Worm (Caenorhabditis elegans) whole organism, young adult: ENCODE results near the gene Y60C6A.3.
"Not testable (repeated sequence)": the region's sequence is repeated elsewhere in the genome, so short reads cannot be mapped to it uniquely, and the experiment has no call there.

Experiments used
- B0336.3 ChIP-seq: fragments of 200-800 bp; sonication (Bioruptor generic); IDR thresholded peaks from 2 replicates; pipeline ENCODE4 v1.3.6; 2022; ENCODE audit warnings: missing genetic modification characterization, missing compliant biosample characterization
- C06A6.2 ChIP-seq: fragments of 200-800 bp; sonication (Bioruptor generic); conservative IDR thresholded peaks from 2 replicates; pipeline ENCODE4 v1.3.6; 2022; ENCODE audit warnings: missing genetic modification characterization, missing compliant biosample characterization
- C17E4.6 ChIP-seq: fragments of 200-800 bp; sonication (Bioruptor generic); IDR thresholded peaks from 2 replicates; pipeline ENCODE4 v1.3.6; 2022; ENCODE audit warnings: missing genetic modification reagents, missing genetic modification characterization, missing compliant biosample characterization
- K11D2.4 ChIP-seq: fragments of 200-800 bp; sonication (Bioruptor generic); IDR thresholded peaks from 2 replicates; pipeline ENCODE4 v1.3.6; 2022; ENCODE audit warnings: missing genetic modification reagents, missing genetic modification characterization, missing compliant biosample characterization
- T26A5.8 ChIP-seq: sonication (generic microtip); optimal IDR thresholded peaks from 2 replicates; lab custom pipeline; 2016; ENCODE audit warnings: missing genetic modification characterization, missing compliant biosample characterization
- Y53G8AR.9 ChIP-seq: fragments of 200-800 bp; sonication (Bioruptor generic); conservative IDR thresholded peaks from 2 replicates; pipeline ENCODE4 v1.3.6; 2022; ENCODE audit warnings: missing genetic modification reagents, missing genetic modification characterization, missing compliant biosample characterization
- Y79H2A.3 ChIP-seq: fragments of 200-800 bp; sonication (Bioruptor generic); conservative IDR thresholded peaks from 2 replicates; pipeline ENCODE4 v1.3.6; 2022; ENCODE audit warnings: missing genetic modification reagents, missing genetic modification characterization, missing compliant biosample characterization
- Y95B8A.8 ChIP-seq: fragments of 200-800 bp; sonication (Bioruptor generic); IDR thresholded peaks from 2 replicates; pipeline ENCODE4 v1.3.6; 2022; ENCODE audit warnings: missing genetic modification reagents, missing genetic modification characterization, missing compliant biosample characterization
- ama-1 ChIP-seq, 3 experiments: fragments of 150-350 bp in 1 of 3; sonication (generic microtip) in 2 of 3; optimal IDR thresholded peaks; 2 replicates each; lab custom pipeline; 2014 to 2018; ENCODE audit warnings: missing biosample characterization in 2 of 3, missing genetic modification characterization in 2 of 3, missing genetic modification reagents in 2 of 3
- athp-1 ChIP-seq: sonication (generic microtip); optimal IDR thresholded peaks from 2 replicates; lab custom pipeline; 2017; ENCODE audit warnings: mild to moderate bottlenecking, missing genetic modification characterization, missing compliant biosample characterization
- attf-5 ChIP-seq: fragments of 200-800 bp; sonication (Bioruptor generic); optimal IDR thresholded peaks from 2 replicates; lab custom pipeline; 2018; ENCODE audit warnings: mild to moderate bottlenecking, missing genetic modification characterization, missing compliant biosample characterization
- ccch-3 ChIP-seq: fragments of 200-800 bp; sonication (Bioruptor generic); optimal IDR thresholded peaks from 2 replicates; lab custom pipeline; 2018; ENCODE audit warnings: mild to moderate bottlenecking, missing genetic modification characterization, missing compliant biosample characterization
- dpff-1 ChIP-seq: sonication (generic microtip); optimal IDR thresholded peaks from 2 replicates; lab custom pipeline; 2017; ENCODE audit warnings: mild to moderate bottlenecking, missing genetic modification characterization, missing compliant biosample characterization
- efl-1 ChIP-seq: fragments of 150-350 bp; optimal IDR thresholded peaks from 2 replicates; lab custom pipeline; 2014; ENCODE audit warnings: missing biosample characterization, missing genetic modification reagents, missing genetic modification characterization
- egl-18 ChIP-seq: fragments of 200-800 bp; sonication (Bioruptor generic); IDR thresholded peaks from 2 replicates; pipeline ENCODE4 v1.3.6; 2022; ENCODE audit warnings: missing genetic modification reagents, missing genetic modification characterization, missing compliant biosample characterization
- ets-4 ChIP-seq: fragments of 200-800 bp; sonication (Bioruptor generic); optimal IDR thresholded peaks from 2 replicates; lab custom pipeline; 2018; ENCODE audit warnings: mild to moderate bottlenecking, missing genetic modification characterization, missing compliant biosample characterization
- fkh-3 ChIP-seq: sonication (generic microtip); optimal IDR thresholded peaks from 2 replicates; lab custom pipeline; 2016; ENCODE audit warnings: mild to moderate bottlenecking, missing genetic modification characterization, missing compliant biosample characterization
- hlh-12 ChIP-seq: sonication (generic microtip); optimal IDR thresholded peaks from 2 replicates; lab custom pipeline; 2016; ENCODE audit warnings: missing genetic modification characterization, missing compliant biosample characterization
- hlh-26 ChIP-seq: fragments of 200-800 bp; sonication (Bioruptor generic); conservative IDR thresholded peaks from 2 replicates; pipeline ENCODE4 v1.3.6; 2022; ENCODE audit warnings: missing genetic modification reagents, missing genetic modification characterization, missing compliant biosample characterization
- hrde-1 ChIP-seq: sonication (generic microtip); optimal IDR thresholded peaks from 2 replicates; lab custom pipeline; 2016; ENCODE audit warnings: missing genetic modification characterization, mild to moderate bottlenecking, missing compliant biosample characterization, moderate library complexity, missing genotype, missing genetic modification reagents, borderline replicate concordance
- hsf-1 ChIP-seq: fragments of 200-800 bp; sonication (Bioruptor generic); IDR thresholded peaks from 2 replicates; pipeline ENCODE4 v1.3.6; 2022; ENCODE audit warnings: missing genetic modification reagents, missing genetic modification characterization, missing compliant biosample characterization
- let-607 ChIP-seq, 2 experiments: fragments of 200-800 bp in 1 of 2; sonication (Bioruptor generic) in 1 of 2; sonication (generic microtip) in 1 of 2; optimal IDR thresholded peaks; 2 replicates each; lab custom pipeline; 2016 to 2018; ENCODE audit warnings: mild to moderate bottlenecking in 2 of 2, missing compliant biosample characterization in 2 of 2, missing genetic modification characterization in 2 of 2, moderate library complexity in 2 of 2, missing genotype in 1 of 2
- lin-26 ChIP-seq: fragments of 200-800 bp; sonication (Bioruptor generic); IDR thresholded peaks from 2 replicates; pipeline ENCODE4 v1.3.6; 2022; ENCODE audit warnings: missing genetic modification reagents, missing genetic modification characterization, missing compliant biosample characterization
- lir-1 ChIP-seq: fragments of 200-800 bp; sonication (Bioruptor generic); conservative IDR thresholded peaks from 2 replicates; pipeline ENCODE4 v1.3.6; 2022; ENCODE audit warnings: missing genetic modification reagents, missing genetic modification characterization, missing compliant biosample characterization
- mcd-1 ChIP-seq: fragments of 200-800 bp; sonication (Bioruptor generic); IDR thresholded peaks from 2 replicates; pipeline ENCODE4 v1.3.6; 2022; ENCODE audit warnings: missing genetic modification reagents, missing genetic modification characterization, missing compliant biosample characterization
- mxl-1 ChIP-seq: sonication (generic microtip); optimal IDR thresholded peaks from 2 replicates; lab custom pipeline; 2016; ENCODE audit warnings: missing genetic modification characterization, missing compliant biosample characterization
- nfyb-1 ChIP-seq: fragments of 200-800 bp; sonication (Bioruptor generic); IDR thresholded peaks from 2 replicates; pipeline ENCODE4 v1.3.6; 2022; ENCODE audit warnings: missing genetic modification reagents, missing genetic modification characterization, missing compliant biosample characterization
- nhr-27 ChIP-seq: fragments of 200-800 bp; sonication (Bioruptor generic); optimal IDR thresholded peaks from 2 replicates; lab custom pipeline; 2018; ENCODE audit warnings: mild to moderate bottlenecking, missing genetic modification characterization, moderate library complexity, missing compliant biosample characterization
- nhr-80 ChIP-seq: sonication (generic microtip); optimal IDR thresholded peaks from 2 replicates; lab custom pipeline; 2016; ENCODE audit warnings: missing genetic modification characterization, missing compliant biosample characterization
- rec-8 ChIP-seq, 2 experiments: sonication (generic microtip); optimal IDR thresholded peaks; 2 replicates each; lab custom pipeline; 2016; ENCODE audit warnings: mild to moderate bottlenecking in 2 of 2, missing genetic modification characterization in 2 of 2, missing genetic modification reagents in 2 of 2, missing genotype in 2 of 2, missing biosample characterization in 1 of 2, missing compliant biosample characterization in 1 of 2, moderate library complexity in 1 of 2
- rpc-1 ChIP-seq, 2 experiments: fragments of 150-350 bp in 1 of 2; sonication (generic microtip) in 1 of 2; optimal IDR thresholded peaks; 2 replicates each; lab custom pipeline; 2014 to 2018; ENCODE audit warnings: missing biosample characterization in 1 of 2, missing genetic modification characterization in 1 of 2, missing genetic modification reagents in 1 of 2, missing genotype in 1 of 2
- snpc-1.1 ChIP-seq: sonication (generic microtip); optimal IDR thresholded peaks from 2 replicates; lab custom pipeline; 2017; ENCODE audit warnings: missing genetic modification characterization, mild to moderate bottlenecking, missing compliant biosample characterization, antibody characterized with exemption, moderate library complexity, missing genotype, missing genetic modification reagents; ENCODE audit not compliant: insufficient read depth
- snpc-3.4 ChIP-seq: sonication (generic microtip); optimal IDR thresholded peaks from 2 replicates; lab custom pipeline; 2017; ENCODE audit warnings: missing genetic modification characterization, mild to moderate bottlenecking, missing compliant biosample characterization, antibody characterized with exemption, moderate library complexity, missing genotype, missing genetic modification reagents
- unc-130 ChIP-seq: sonication (generic microtip); optimal IDR thresholded peaks from 2 replicates; lab custom pipeline; 2016; ENCODE audit warnings: missing genetic modification reagents, missing genetic modification characterization, missing compliant biosample characterization
- unc-62 ChIP-seq: fragments of 150-350 bp; optimal IDR thresholded peaks from 2 replicates; lab custom pipeline; 2014; ENCODE audit warnings: missing biosample characterization, missing genetic modification reagents, missing genetic modification characterization
- zfh-2 ChIP-seq: fragments of 200-800 bp; sonication (Bioruptor generic); conservative IDR thresholded peaks from 2 replicates; pipeline ENCODE4 v1.3.6; 2022; ENCODE audit warnings: missing genetic modification reagents, missing genetic modification characterization, missing compliant biosample characterization
- ztf-22 ChIP-seq: fragments of 200-800 bp; sonication (Bioruptor generic); optimal IDR thresholded peaks from 2 replicates; lab custom pipeline; 2018; ENCODE audit warnings: mild to moderate bottlenecking, missing genetic modification characterization, moderate library complexity, missing compliant biosample characterization
- ztf-26 ChIP-seq: sonication (generic microtip); optimal IDR thresholded peaks from 2 replicates; lab custom pipeline; 2017; ENCODE audit warnings: missing genetic modification characterization, missing compliant biosample characterization
- ztf-3 ChIP-seq: fragments of 200-800 bp; sonication (Bioruptor generic); optimal IDR thresholded peaks from 2 replicates; lab custom pipeline; 2018; ENCODE audit warnings: mild to moderate bottlenecking, missing genetic modification characterization, missing compliant biosample characterization

Gene Y60C6A.3

DNA sequence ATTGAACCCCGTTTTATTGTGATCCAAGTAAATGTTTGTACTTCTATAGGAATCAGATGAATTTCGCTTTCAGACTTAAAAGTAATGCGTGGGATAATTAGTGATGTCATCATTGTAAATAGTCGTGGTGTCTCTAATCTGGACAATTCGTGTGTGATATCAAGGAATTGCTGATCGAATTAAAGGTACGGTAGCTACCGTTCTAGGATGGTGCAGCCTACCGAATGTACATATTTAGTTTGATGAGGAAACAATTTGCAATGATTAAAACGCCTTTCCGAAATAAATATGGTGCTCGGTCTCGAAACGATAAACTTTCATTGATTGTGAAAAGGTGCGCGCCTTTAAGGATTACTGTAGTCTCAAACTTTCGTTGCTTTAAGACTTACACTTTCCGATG, 27.1 kb upstream of the Y60C6A.3 start (continued):
- TF ChIP-seq fkh-3 = no peak
- no peak for TF ChIP-seq Y79H2A.3 (GFP tag; lab: Robert Waterston, UW)
- no peak for TF ChIP-seq ama-1 (optimal IDR thresholded peaks at IDR 0.05; lab: Kevin White, UChicago)
- TF ChIP-seq ama-1 (GFP tag; optimal IDR thresholded peaks at IDR 0.05; lab: Kevin White, UChicago) = peak in 1 of 2 experiments; percentile 37
- TF ChIP-seq hsf-1 (GFP tag; lab: Robert Waterston, UW) = peak; percentile 74
- TF ChIP-seq hlh-12 = no peak
- no peak for TF ChIP-seq C06A6.2 (GFP tag; lab: Robert Waterston, UW)
- TF ChIP-seq Y53G8AR.9 = peak; percentile 79
- no peak for TF ChIP-seq athp-1 (tag; lab: Kevin White, UChicago)
- no peak for TF ChIP-seq ztf-3 (GFP tag; lab: Kevin White, UChicago)
- TF ChIP-seq K11D2.4 = no peak
- TF ChIP-seq ccch-3 = no peak
- peak; percentile 10 for TF ChIP-seq hrde-1 (tag; lab: Kevin White, UChicago)
- TF ChIP-seq let-607 (tag; optimal IDR thresholded peaks at IDR 0.05; lab: Kevin White, UChicago) = no peak
- no peak for TF ChIP-seq nfyb-1
- no peak for TF ChIP-seq lin-26 (GFP tag; lab: Robert Waterston, UW)
- TF ChIP-seq rpc-1 (optimal IDR thresholded peaks at IDR 0.05; lab: Kevin White, UChicago) = no peak
- no peak for TF ChIP-seq rpc-1 (tag; optimal IDR thresholded peaks at IDR 0.05; lab: Kevin White, UChicago)
- TF ChIP-seq unc-62 (GFP tag; lab: Kevin White, UChicago) = no peak
- TF ChIP-seq nhr-80 (tag; lab: Kevin White, UChicago) = no peak
- TF ChIP-seq ets-4 = no peak
- no peak for TF ChIP-seq mxl-1 (tag; lab: Kevin White, UChicago)
- TF ChIP-seq ztf-26 = no peak
- TF ChIP-seq C17E4.6 (GFP tag; lab: Robert Waterston, UW) = no peak
- TF ChIP-seq snpc-3.4 (tag; lab: Kevin White, UChicago) = no peak
- no peak for TF ChIP-seq hlh-26 (GFP tag; lab: Robert Waterston, UW)
- no peak; the same call in 1 of the 2 replicates for TF ChIP-seq B0336.3 (GFP tag; lab: Robert Waterston, UW)
- no peak for TF ChIP-seq attf-5 (GFP tag; lab: Kevin White, UChicago)
- TF ChIP-seq rec-8 (tag; optimal IDR thresholded peaks at IDR 0.05; lab: Kevin White, UChicago) = no peak
- TF ChIP-seq efl-1 (GFP tag; lab: Kevin White, UChicago) = no peak
- TF ChIP-seq unc-130 (GFP tag; lab: Kevin White, UChicago) = no peak
- TF ChIP-seq Y95B8A.8 (GFP tag; lab: Robert Waterston, UW) = 0 out of 2 replicates have a peak, but pooled peaks have one; percentile 39
- TF ChIP-seq T26A5.8 (tag; lab: Kevin White, UChicago) = peak; percentile 2
- no peak for TF ChIP-seq ztf-22
- no peak for TF ChIP-seq snpc-1.1 (tag; lab: Kevin White, UChicago)
- TF ChIP-seq dpff-1 (tag; lab: Kevin White, UChicago) = no peak
- no peak for TF ChIP-seq nhr-27
- TF ChIP-seq mcd-1 = no peak
- no peak for TF ChIP-seq egl-18 (GFP tag; lab: Robert Waterston, UW)

DNA sequence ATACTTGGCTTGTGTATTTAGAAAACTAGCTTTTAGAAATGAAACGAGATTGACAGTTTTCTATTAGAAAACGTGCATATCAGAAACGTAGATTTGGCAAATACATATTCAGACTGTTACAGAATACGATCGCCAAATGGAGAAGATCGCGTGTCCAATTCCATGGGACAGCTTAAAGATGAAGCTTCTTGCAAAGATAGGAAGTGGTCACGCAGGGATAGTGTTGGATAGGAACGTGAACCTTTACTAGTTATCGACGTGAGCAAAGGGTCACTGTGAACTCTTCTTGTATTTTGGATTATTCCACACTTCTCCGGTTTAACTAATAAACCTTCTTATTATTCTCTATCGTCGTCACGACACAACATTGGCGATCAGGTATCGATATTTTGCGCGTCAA, 24.9 kb upstream of the Y60C6A.3 start, which contains the start of gene bgnt-1.4:
Gene bgnt-1.4, plus strand, starts transcription at position 301 of the 400 bp plus-strand sequence.
- TF ChIP-seq zfh-2 (GFP tag; lab: Robert Waterston, UW); mxl-1 (tag; lab: Kevin White, UChicago); lir-1 (GFP tag; lab: Robert Waterston, UW): not testable (repeated sequence)
